Worm (Caenorhabditis elegans) whole organism, L4 larva: Measurements from ENCODE around the gene sec-6.

Source experiments
- D1046.2 ChIP-seq: fragments of 200-800 bp; sonication (Bioruptor generic); IDR thresholded peaks from 2 replicates; pipeline ENCODE4 v1.3.6; 2022; ENCODE audit warnings: missing genetic modification characterization, missing compliant biosample characterization
- F49E8.2 ChIP-seq: sonication (generic microtip); optimal IDR thresholded peaks from 2 replicates; lab custom pipeline; 2016; ENCODE audit warnings: missing compliant biosample characterization, mild to moderate bottlenecking, missing genetic modification characterization, borderline replicate concordance
- Y5F2A.4 ChIP-seq: fragments of 200-800 bp; sonication (Bioruptor generic); optimal IDR thresholded peaks from 2 replicates; lab custom pipeline; 2018; ENCODE audit warnings: mild to moderate bottlenecking, missing genetic modification characterization, missing compliant biosample characterization
- ZK337.2 ChIP-seq: fragments of 200-800 bp; sonication (Bioruptor generic); IDR thresholded peaks from 2 replicates; pipeline ENCODE4 v1.3.6; 2022; ENCODE audit warnings: missing genetic modification reagents, missing genetic modification characterization, missing compliant biosample characterization
- aha-1 ChIP-seq: fragments of 150-350 bp; peaks from one replicate; lab custom pipeline; 2014; ENCODE audit warnings: missing biosample characterization, missing genetic modification characterization
- ama-1 ChIP-seq: fragments of 150-350 bp; optimal IDR thresholded peaks from 2 replicates; lab custom pipeline; 2014; ENCODE audit warnings: inconsistent platforms, mixed read lengths
- ceh-32 ChIP-seq: sonication (generic microtip); optimal IDR thresholded peaks from 2 replicates; lab custom pipeline; 2016; ENCODE audit warnings: mild to moderate bottlenecking, missing genetic modification characterization, missing compliant biosample characterization; ENCODE audit not compliant: poor library complexity
- ceh-44 ChIP-seq: fragments of 200-800 bp; sonication (Bioruptor generic); IDR thresholded peaks from 2 replicates; pipeline ENCODE4 v1.3.6; 2022; ENCODE audit warnings: missing genetic modification reagents, missing genetic modification characterization, missing compliant biosample characterization
- ceh-82 ChIP-seq: sonication (generic microtip); optimal IDR thresholded peaks from 2 replicates; lab custom pipeline; 2017; ENCODE audit warnings: missing biosample characterization, missing genetic modification characterization
- cey-2 ChIP-seq: sonication (generic microtip); optimal IDR thresholded peaks from 3 replicates; lab custom pipeline; 2017; ENCODE audit warnings: missing genetic modification characterization, mild to moderate bottlenecking, missing compliant biosample characterization, antibody characterized with exemption, borderline replicate concordance; ENCODE audit not compliant: insufficient read depth
- ctbp-1 ChIP-seq: fragments of 200-800 bp; sonication (Bioruptor generic); IDR thresholded peaks from 2 replicates; pipeline ENCODE4 v1.3.6; 2022; ENCODE audit warnings: missing genetic modification reagents, missing genetic modification characterization, missing compliant biosample characterization
- daf-12 ChIP-seq: fragments of 150-350 bp; optimal IDR thresholded peaks from 2 replicates; lab custom pipeline; 2014; ENCODE audit warnings: missing biosample characterization, missing genetic modification reagents, missing genetic modification characterization
- daf-16 ChIP-seq, 3 experiments: sonication (generic microtip); optimal IDR thresholded peaks; 2 replicates each; lab custom pipeline; 2016 to 2017; ENCODE audit warnings: missing genetic modification characterization in 3 of 3, missing genetic modification reagents in 3 of 3, mild to moderate bottlenecking in 2 of 3, missing compliant biosample characterization in 2 of 3, missing biosample characterization in 1 of 3, moderate library complexity in 1 of 3
- daf-8 ChIP-seq: fragments of 200-800 bp; sonication (Bioruptor generic); IDR thresholded peaks from 2 replicates; pipeline ENCODE4 v1.3.6; 2022; ENCODE audit warnings: missing genetic modification characterization, missing compliant biosample characterization
- dmd-9 ChIP-seq: fragments of 200-800 bp; sonication (Bioruptor generic); IDR thresholded peaks from 2 replicates; pipeline ENCODE4 v1.3.6; 2022; ENCODE audit warnings: missing genetic modification reagents, missing genetic modification characterization, missing compliant biosample characterization
- dpl-1 ChIP-seq: fragments of 150-350 bp; optimal IDR thresholded peaks from 2 replicates; lab custom pipeline; 2014; ENCODE audit warnings: missing biosample characterization, missing genetic modification reagents, missing genetic modification characterization
- duxl-1 ChIP-seq: sonication (generic microtip); optimal IDR thresholded peaks from 2 replicates; lab custom pipeline; 2016; ENCODE audit warnings: mild to moderate bottlenecking, missing genetic modification characterization, moderate library complexity, missing compliant biosample characterization; ENCODE audit not compliant: poor library complexity
- egl-27 ChIP-seq: sonication (generic microtip); optimal IDR thresholded peaks from 3 replicates; lab custom pipeline; 2017; ENCODE audit warnings: missing biosample characterization, missing genetic modification reagents, missing genetic modification characterization
- fos-1 ChIP-seq: fragments of 150-350 bp; optimal IDR thresholded peaks from 2 replicates; lab custom pipeline; 2014; ENCODE audit warnings: missing biosample characterization, missing genetic modification characterization
- hlh-11 ChIP-seq: fragments of 200-800 bp; sonication (Bioruptor generic); optimal IDR thresholded peaks from 2 replicates; lab custom pipeline; 2018; ENCODE audit warnings: mild to moderate bottlenecking, missing genetic modification characterization, missing compliant biosample characterization
- hmg-1.1 ChIP-seq: fragments of 200-800 bp; sonication (Bioruptor generic); IDR thresholded peaks from 2 replicates; pipeline ENCODE4 v1.3.6; 2022; ENCODE audit warnings: missing genetic modification reagents, missing genetic modification characterization, missing compliant biosample characterization
- jun-1 ChIP-seq: fragments of 150-350 bp; optimal IDR thresholded peaks from 2 replicates; lab custom pipeline; 2014; ENCODE audit warnings: missing biosample characterization, missing genetic modification reagents, missing genetic modification characterization
- lin-13 ChIP-seq: fragments of 150-350 bp; optimal IDR thresholded peaks from 2 replicates; lab custom pipeline; 2014; ENCODE audit warnings: missing biosample characterization, missing genetic modification reagents, missing genetic modification characterization
- lin-29 ChIP-seq: fragments of 200-800 bp; sonication (Bioruptor generic); IDR thresholded peaks from 2 replicates; pipeline ENCODE4 v1.3.6; 2022; ENCODE audit warnings: missing genetic modification reagents, missing genetic modification characterization, missing compliant biosample characterization
- lin-38 ChIP-seq: fragments of 200-800 bp; sonication (Bioruptor generic); IDR thresholded peaks from 2 replicates; pipeline ENCODE4 v1.3.6; 2022; ENCODE audit warnings: missing genetic modification reagents, missing genetic modification characterization, missing compliant biosample characterization
- lin-39 ChIP-seq: fragments of 150-350 bp; optimal IDR thresholded peaks from 2 replicates; lab custom pipeline; 2014; ENCODE audit warnings: missing biosample characterization, missing genetic modification reagents, missing genetic modification characterization
- mxl-2 ChIP-seq: fragments of 200-800 bp; sonication (Bioruptor generic); conservative IDR thresholded peaks from 2 replicates; pipeline ENCODE4 v1.3.6; 2022; ENCODE audit warnings: missing genetic modification reagents, missing genetic modification characterization, missing compliant biosample characterization
- nhr-28 ChIP-seq: fragments of 150-350 bp; optimal IDR thresholded peaks from 2 replicates; lab custom pipeline; 2014; ENCODE audit warnings: missing biosample characterization, missing genetic modification characterization
- nhr-42 ChIP-seq: fragments of 200-800 bp; sonication (Bioruptor generic); IDR thresholded peaks from 2 replicates; pipeline ENCODE4 v1.3.6; 2022; ENCODE audit warnings: missing genetic modification characterization, missing compliant biosample characterization
- nhr-48 ChIP-seq: sonication (generic microtip); optimal IDR thresholded peaks from 2 replicates; lab custom pipeline; 2016; ENCODE audit warnings: mild to moderate bottlenecking, missing genetic modification characterization, missing compliant biosample characterization
- nhr-6 ChIP-seq: fragments of 150-350 bp; optimal IDR thresholded peaks from 2 replicates; lab custom pipeline; 2014; ENCODE audit warnings: missing biosample characterization, missing genetic modification characterization
- nhr-76 ChIP-seq: fragments of 150-350 bp; optimal IDR thresholded peaks from 2 replicates; lab custom pipeline; 2014; ENCODE audit warnings: missing biosample characterization, missing genetic modification characterization
- sdz-12 ChIP-seq: fragments of 200-800 bp; sonication (Bioruptor generic); optimal IDR thresholded peaks from 2 replicates; lab custom pipeline; 2018; ENCODE audit warnings: mild to moderate bottlenecking, missing genetic modification characterization, missing compliant biosample characterization
- skn-1 ChIP-seq: fragments of 150-350 bp; optimal IDR thresholded peaks from 2 replicates; lab custom pipeline; 2014; ENCODE audit warnings: missing biosample characterization, missing genetic modification characterization
- unc-130 ChIP-seq: sonication (generic microtip); optimal IDR thresholded peaks from 2 replicates; lab custom pipeline; 2016; ENCODE audit warnings: missing genetic modification reagents, missing genetic modification characterization, missing compliant biosample characterization
- zfp-2 ChIP-seq: sonication (generic microtip); optimal IDR thresholded peaks from 2 replicates; lab custom pipeline; 2016; ENCODE audit warnings: mild to moderate bottlenecking, missing genetic modification characterization, missing compliant biosample characterization
- zfp-3 ChIP-seq: fragments of 200-800 bp; sonication (Bioruptor generic); conservative IDR thresholded peaks from 2 replicates; pipeline ENCODE4 v1.3.6; 2022; ENCODE audit warnings: missing genetic modification reagents, missing genetic modification characterization, missing compliant biosample characterization
- zip-2 ChIP-seq: fragments of 150-350 bp; optimal IDR thresholded peaks from 2 replicates; lab custom pipeline; 2014; ENCODE audit warnings: missing biosample characterization, missing genetic modification characterization

The sec-6 gene

DNA sequence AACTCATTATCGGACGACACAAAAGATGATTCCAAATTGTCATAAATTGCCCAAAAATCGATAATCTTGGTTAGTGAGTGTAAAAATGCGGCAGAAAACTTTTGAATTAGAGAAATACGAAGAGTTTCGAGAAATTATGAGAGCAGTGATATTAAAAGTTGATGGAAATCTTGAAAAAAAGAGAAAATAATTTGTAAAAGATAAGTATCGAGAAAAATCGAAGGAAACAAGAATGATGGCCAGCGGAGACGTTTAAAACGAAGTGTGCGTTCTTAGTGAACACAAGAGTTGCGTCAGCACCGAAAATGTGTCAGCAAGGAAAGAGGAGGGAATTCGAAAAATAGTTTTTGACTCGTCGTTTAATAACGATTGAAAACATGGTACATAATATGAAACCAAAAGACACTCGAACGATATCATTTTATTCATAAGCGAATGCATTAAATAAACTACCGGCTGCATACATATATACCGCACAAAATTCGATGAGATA, 30.5 kb downstream of the sec-6 start, which contains the start of gene ndx-6 (continued):
- 0 out of 2 replicates have a peak, but pooled peaks have one; percentile 23 for TF ChIP-seq ctbp-1 (GFP tag; lab: Robert Waterston, UW)
- no peak for TF ChIP-seq sdz-12 (GFP tag; lab: Kevin White, UChicago)
- TF ChIP-seq skn-1: no peak
- peak; percentile 60; the same call in 1 of the 2 replicates for TF ChIP-seq zfp-3 (GFP tag; lab: Robert Waterston, UW)
- TF ChIP-seq fos-1 (tag; lab: Kevin White, UChicago): no peak
- TF ChIP-seq dmd-9 (GFP tag; lab: Robert Waterston, UW): 0 out of 2 replicates have a peak, but pooled peaks have one; percentile 42
- 0 out of 2 replicates have a peak, but pooled peaks have one; percentile 64 for TF ChIP-seq nhr-42 (GFP tag; lab: Robert Waterston, UW)
- TF ChIP-seq aha-1 (tag; lab: Kevin White, UChicago): peak; percentile 42
- no peak for TF ChIP-seq cey-2 (tag; lab: Kevin White, UChicago)
- TF ChIP-seq ama-1 (lab: Kevin White, UChicago): peak; percentile 55
- no peak for TF ChIP-seq D1046.2
- TF ChIP-seq zip-2 (tag; lab: Kevin White, UChicago): no peak
- TF ChIP-seq F49E8.2 (tag; lab: Kevin White, UChicago): no peak
- TF ChIP-seq lin-13 (GFP tag; lab: Kevin White, UChicago): peak; percentile 64
- peak; percentile 26 for TF ChIP-seq jun-1 (tag; lab: Kevin White, UChicago)
- peak; percentile 67 for TF ChIP-seq nhr-48 (tag; lab: Kevin White, UChicago)
- TF ChIP-seq dpl-1: peak; percentile 99
- TF ChIP-seq ZK337.2 (GFP tag; lab: Robert Waterston, UW): no peak
- no peak for TF ChIP-seq ceh-44 (GFP tag; lab: Robert Waterston, UW)
- no peak for TF ChIP-seq unc-130 (GFP tag; lab: Kevin White, UChicago)
- TF ChIP-seq nhr-76 (tag; lab: Kevin White, UChicago): no peak
- TF ChIP-seq hmg-1.1: peak; percentile 71
- no peak for TF ChIP-seq ceh-82 (tag; lab: Kevin White, UChicago)

DNA sequence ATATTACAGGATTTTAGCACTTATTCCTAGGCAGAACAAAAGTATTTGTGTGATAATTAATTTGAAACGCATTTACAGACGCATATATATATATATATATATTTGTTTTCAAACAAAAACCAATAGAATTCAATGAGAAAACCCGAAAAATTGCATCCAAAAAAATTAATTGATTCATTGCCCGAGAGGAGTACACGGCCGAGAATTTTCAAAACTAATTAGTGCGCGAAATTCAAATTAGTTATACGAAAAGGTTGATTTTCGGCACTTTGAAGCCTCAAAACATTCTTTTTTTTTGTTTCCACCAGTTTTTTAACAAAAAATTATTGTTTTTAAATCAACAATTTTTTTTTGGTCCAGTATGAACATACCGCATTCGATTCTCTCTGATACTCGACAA, 32.1 kb downstream of the sec-6 start:
- TF ChIP-seq dpl-1: peak; percentile 55
- TF ChIP-seq lin-29 (GFP tag; lab: Robert Waterston, UW): no peak

DNA sequence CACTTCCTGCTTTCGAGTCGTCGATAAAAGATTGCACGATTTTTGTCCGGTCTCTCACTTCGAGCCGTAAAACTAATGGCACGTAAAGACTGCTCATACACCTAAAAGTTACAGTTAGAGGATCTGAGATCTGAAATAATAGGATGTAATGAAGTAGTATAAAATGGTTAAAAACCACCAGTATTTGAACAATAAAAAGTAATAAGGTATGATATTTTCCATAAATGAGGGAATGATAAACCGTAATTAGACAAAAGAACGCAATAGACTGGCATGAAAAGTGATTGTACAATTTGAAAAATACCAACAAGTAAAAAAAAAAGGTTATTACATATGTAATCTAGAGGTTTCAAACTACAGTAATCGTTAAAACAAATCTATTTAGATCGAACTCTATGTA, 33.7 kb downstream of the sec-6 start, which contains the start of gene brap-2:
TSS of gene brap-2 (minus strand) at position 101 of the 400 bp plus-strand sequence.
- TF ChIP-seq egl-27 (tag; lab: Kevin White, UChicago) (no peak), cey-2 (tag; lab: Kevin White, UChicago) (no peak), duxl-1 (tag; lab: Kevin White, UChicago) (no peak), daf-12 (tag; lab: Kevin White, UChicago) (no peak), aha-1 (tag; lab: Kevin White, UChicago) (peak; percentile 11), fos-1 (tag; lab: Kevin White, UChicago) (no peak)

DNA sequence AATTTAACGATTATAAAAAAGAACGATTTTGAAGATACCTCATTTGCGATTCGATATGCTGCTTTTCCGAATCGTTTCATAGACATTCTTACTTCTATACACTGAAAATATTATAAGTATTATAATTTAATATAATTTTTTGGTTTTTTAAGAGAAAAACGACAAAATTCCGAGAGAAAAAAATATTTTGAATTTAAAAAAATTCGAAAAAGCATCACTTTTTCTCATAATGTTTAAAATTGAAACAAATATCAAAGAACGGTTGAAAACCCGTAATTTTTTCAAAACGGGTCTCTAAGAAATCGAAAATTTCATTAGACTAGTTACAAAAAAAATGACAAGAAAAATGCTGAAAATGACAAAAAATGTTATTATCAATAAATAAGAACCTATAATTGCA, 36.2 kb downstream of the sec-6 start, which contains the start of gene pink-1:
TSS of gene pink-1 (minus strand) at position 101 of the 400 bp plus-strand sequence.
- no peak for TF ChIP-seq fos-1 (tag; lab: Kevin White, UChicago)
- no peak for TF ChIP-seq zfp-2
- no peak for TF ChIP-seq hmg-1.1
- TF ChIP-seq nhr-6: no peak
- no peak for TF ChIP-seq daf-8 (GFP tag; lab: Robert Waterston, UW)
- no peak for TF ChIP-seq lin-39 (tag; lab: Kevin White, UChicago)
- no peak for TF ChIP-seq ceh-44 (GFP tag; lab: Robert Waterston, UW)
- TF ChIP-seq lin-38: 0 out of 2 replicates have a peak, but pooled peaks have one; percentile 17

DNA sequence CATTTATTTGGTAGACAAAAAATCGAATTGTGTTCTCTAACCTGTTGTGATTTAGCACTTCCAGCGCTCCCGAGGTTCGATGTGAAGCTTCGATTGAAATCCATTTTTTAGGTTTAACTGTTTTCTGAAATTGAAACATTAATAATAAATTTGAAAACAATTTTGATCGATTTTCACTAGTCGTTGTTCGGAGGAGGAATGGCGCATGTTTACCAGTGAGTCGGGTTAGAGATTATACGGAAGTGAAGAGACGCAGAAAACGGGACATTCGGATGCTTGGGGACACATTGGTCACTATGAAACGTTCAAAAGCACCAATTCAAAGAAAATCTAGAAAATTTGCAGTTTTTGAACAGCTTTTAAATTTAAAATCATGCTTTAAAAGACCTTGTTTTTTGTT, 39.4 kb downstream of the sec-6 start, which contains the start of gene fbxl-3:
TSS of gene fbxl-3 (minus strand) at position 124 of the 400 bp plus-strand sequence.
- TF ChIP-seq ctbp-1 (GFP tag; lab: Robert Waterston, UW) (no peak), nhr-28 (tag; lab: Kevin White, UChicago) (peak; percentile 2), daf-16 (GFP tag; optimal IDR thresholded peaks at IDR 0.05; lab: Kevin White, UChicago) (no peak), daf-16 (tag; optimal IDR thresholded peaks at IDR 0.05; lab: Kevin White, UChicago) (peak; percentile 61), ceh-32 (no peak), mxl-2 (no peak), hlh-11 (tag; lab: Kevin White, UChicago) (peak; percentile 11), Y5F2A.4 (no peak)
- TF ChIP-seq, all 104 proteins: peak for 3
